Worm (Caenorhabditis elegans): ENCODE measurements around the gene F54B11.10.

- no peak for TF ChIP-seq efl-1 (GFP tag; optimal IDR thresholded peaks at IDR 0.05)
- no peak for TF ChIP-seq ekl-4 (GFP tag; IDR thresholded peaks at IDR 0.05)
- no peak for TF ChIP-seq snpc-4 (GFP tag; optimal IDR thresholded peaks at IDR 0.05)
- TF ChIP-seq snpc-4 (tag; optimal IDR thresholded peaks at IDR 0.05), result no peak
- TF ChIP-seq unc-62 (GFP tag; optimal IDR thresholded peaks at IDR 0.05), result no peak
- TF ChIP-seq nhr-90 (tag; optimal IDR thresholded peaks at IDR 0.05), result no peak
- no peak for TF ChIP-seq dpff-1 (tag; optimal IDR thresholded peaks at IDR 0.05)
- no peak for TF ChIP-seq F10E7.11 (tag; optimal IDR thresholded peaks at IDR 0.05)
- no peak for TF ChIP-seq lin-26 (GFP tag; IDR thresholded peaks at IDR 0.05)
Measured at ce11 chrX:13555098-13555497, 26.8 kb upstream of the F54B11.10 start.

Measured in whole organism, young adult.